Worm (Caenorhabditis elegans) whole organism, L2 larva: ENCODE results near the gene F52D2.12.

ENCODE experiments used
- C34F6.9 ChIP-seq: fragments of 150-350 bp; optimal IDR thresholded peaks from 2 replicates; lab custom pipeline; 2014; ENCODE audit warnings: missing biosample characterization, missing genetic modification characterization
- F13H6.1 ChIP-seq: sonication (generic microtip); optimal IDR thresholded peaks from 2 replicates; lab custom pipeline; 2016; ENCODE audit warnings: missing genetic modification characterization, missing compliant biosample characterization
- R02D3.7 ChIP-seq: fragments of 150-350 bp; optimal IDR thresholded peaks from 2 replicates; lab custom pipeline; 2014; ENCODE audit warnings: missing biosample characterization, missing genetic modification characterization
- Y55F3AM.14 ChIP-seq: fragments of 200-800 bp; sonication (Bioruptor generic); optimal IDR thresholded peaks from 2 replicates; lab custom pipeline; 2018; ENCODE audit warnings: mild to moderate bottlenecking, missing genetic modification characterization, missing compliant biosample characterization
- ZK546.5 ChIP-seq: sonication (generic microtip); optimal IDR thresholded peaks from 2 replicates; lab custom pipeline; 2017; ENCODE audit warnings: missing biosample characterization, missing genetic modification characterization
- alr-1 ChIP-seq: fragments of 150-350 bp; optimal IDR thresholded peaks from 2 replicates; lab custom pipeline; 2014; ENCODE audit warnings: missing biosample characterization, missing genetic modification characterization
- aly-2 ChIP-seq: fragments of 150-350 bp; optimal IDR thresholded peaks from 2 replicates; lab custom pipeline; 2014; ENCODE audit warnings: missing biosample characterization, missing genetic modification characterization
- ama-1 ChIP-seq: fragments of 150-350 bp; optimal IDR thresholded peaks from 2 replicates; lab custom pipeline; 2018; ENCODE audit warnings: inconsistent platforms
- blmp-1 ChIP-seq: sonication (generic microtip); optimal IDR thresholded peaks from 2 replicates; lab custom pipeline; 2017; ENCODE audit warnings: missing genetic modification characterization, mild to moderate bottlenecking, missing compliant biosample characterization, antibody characterized with exemption, moderate library complexity; ENCODE audit not compliant: insufficient read depth
- ceh-16 ChIP-seq: fragments of 150-350 bp; optimal IDR thresholded peaks from 2 replicates; lab custom pipeline; 2014; ENCODE audit warnings: missing biosample characterization, missing genetic modification characterization
- ceh-82 ChIP-seq: fragments of 150-350 bp; optimal IDR thresholded peaks from 2 replicates; lab custom pipeline; 2014; ENCODE audit warnings: missing biosample characterization, missing genetic modification characterization
- crh-2 ChIP-seq: sonication (generic microtip); optimal IDR thresholded peaks from 2 replicates; lab custom pipeline; 2017; ENCODE audit warnings: missing biosample characterization, missing genetic modification characterization
- dmd-4 ChIP-seq: sonication (generic microtip); optimal IDR thresholded peaks from 2 replicates; lab custom pipeline; 2017; ENCODE audit warnings: missing biosample characterization, missing genetic modification characterization
- egl-27 ChIP-seq: sonication (generic microtip); optimal IDR thresholded peaks from 3 replicates; lab custom pipeline; 2017; ENCODE audit warnings: missing biosample characterization, missing genetic modification reagents, missing genetic modification characterization
- elt-1 ChIP-seq: fragments of 150-350 bp; optimal IDR thresholded peaks from 2 replicates; lab custom pipeline; 2014; ENCODE audit warnings: missing biosample characterization, missing genetic modification characterization
- elt-3 ChIP-seq: sonication (generic microtip); optimal IDR thresholded peaks from 2 replicates; lab custom pipeline; 2017; ENCODE audit warnings: missing biosample characterization, missing genetic modification characterization
- fos-1 ChIP-seq: fragments of 150-350 bp; optimal IDR thresholded peaks from 2 replicates; lab custom pipeline; 2014; ENCODE audit warnings: missing biosample characterization, missing genetic modification characterization
- gmeb-1 ChIP-seq: fragments of 150-350 bp; optimal IDR thresholded peaks from 2 replicates; lab custom pipeline; 2014; ENCODE audit warnings: missing biosample characterization, missing genetic modification characterization
- lin-11 ChIP-seq: fragments of 150-350 bp; sonication (generic microtip); optimal IDR thresholded peaks from 2 replicates; lab custom pipeline; 2014; ENCODE audit warnings: missing biosample characterization, missing genetic modification characterization, inconsistent platforms, mixed read lengths
- lin-13 ChIP-seq: fragments of 150-350 bp; optimal IDR thresholded peaks from 2 replicates; lab custom pipeline; 2014; ENCODE audit warnings: missing biosample characterization, missing genetic modification reagents, missing genetic modification characterization
- lin-39 ChIP-seq: fragments of 150-350 bp; optimal IDR thresholded peaks from 2 replicates; lab custom pipeline; 2014; ENCODE audit warnings: missing biosample characterization, missing genetic modification reagents, missing genetic modification characterization
- lsy-2 ChIP-seq, 2 experiments: fragments of 150-350 bp in 1 of 2; sonication (generic microtip) in 1 of 2; optimal IDR thresholded peaks; 2 replicates each; lab custom pipeline; 2014 to 2017; ENCODE audit warnings: missing biosample characterization in 2 of 2, missing genetic modification characterization in 2 of 2
- mab-5 ChIP-seq: fragments of 150-350 bp; optimal IDR thresholded peaks from 2 replicates; lab custom pipeline; 2014; ENCODE audit warnings: missing biosample characterization, missing genetic modification characterization
- mbf-1 ChIP-seq: sonication (generic microtip); optimal IDR thresholded peaks from 2 replicates; lab custom pipeline; 2017; ENCODE audit warnings: missing biosample characterization, missing genetic modification characterization
- mdl-1 ChIP-seq, 2 experiments: fragments of 150-350 bp in 1 of 2; sonication (generic microtip) in 1 of 2; optimal IDR thresholded peaks; 2 replicates each; lab custom pipeline; 2017; ENCODE audit warnings: missing biosample characterization in 2 of 2, missing genetic modification characterization in 2 of 2
- nhr-10 ChIP-seq: sonication (generic microtip); optimal IDR thresholded peaks from 2 replicates; lab custom pipeline; 2017; ENCODE audit warnings: missing biosample characterization, missing genetic modification characterization
- nhr-11 ChIP-seq: fragments of 150-350 bp; optimal IDR thresholded peaks from 2 replicates; lab custom pipeline; 2014; ENCODE audit warnings: missing biosample characterization, missing genetic modification characterization
- nhr-12 ChIP-seq: fragments of 150-350 bp; optimal IDR thresholded peaks from 2 replicates; lab custom pipeline; 2014; ENCODE audit warnings: missing biosample characterization, missing genetic modification characterization
- nhr-129 ChIP-seq: fragments of 150-350 bp; optimal IDR thresholded peaks from 2 replicates; lab custom pipeline; 2014; ENCODE audit warnings: missing biosample characterization, missing genetic modification characterization
- nhr-21 ChIP-seq: fragments of 150-350 bp; optimal IDR thresholded peaks from 2 replicates; lab custom pipeline; 2014; ENCODE audit warnings: missing biosample characterization, missing genetic modification characterization
- nhr-23 ChIP-seq: fragments of 150-350 bp; optimal IDR thresholded peaks from 2 replicates; lab custom pipeline; 2014; ENCODE audit warnings: missing biosample characterization, missing genetic modification reagents, missing genetic modification characterization
- nhr-237 ChIP-seq: fragments of 150-350 bp; optimal IDR thresholded peaks from 2 replicates; lab custom pipeline; 2014; ENCODE audit warnings: missing biosample characterization, missing genetic modification characterization
- nhr-25 ChIP-seq: fragments of 150-350 bp; sonication (generic microtip); optimal IDR thresholded peaks from 3 replicates; lab custom pipeline; 2014; ENCODE audit warnings: missing biosample characterization, missing genetic modification characterization
- nhr-6 ChIP-seq: fragments of 150-350 bp; optimal IDR thresholded peaks from 2 replicates; lab custom pipeline; 2014; ENCODE audit warnings: missing biosample characterization, missing genetic modification characterization
- nhr-77 ChIP-seq: fragments of 150-350 bp; optimal IDR thresholded peaks from 2 replicates; lab custom pipeline; 2014; ENCODE audit warnings: missing biosample characterization, missing genetic modification characterization
- peb-1 ChIP-seq: fragments of 150-350 bp; optimal IDR thresholded peaks from 2 replicates; lab custom pipeline; 2014; ENCODE audit warnings: missing biosample characterization, missing genetic modification characterization
- sem-4 ChIP-seq: fragments of 150-350 bp; optimal IDR thresholded peaks from 2 replicates; lab custom pipeline; 2014; ENCODE audit warnings: missing biosample characterization, missing genetic modification reagents, missing genetic modification characterization
- skn-1 ChIP-seq: sonication (generic microtip); optimal IDR thresholded peaks from 2 replicates; lab custom pipeline; 2017; ENCODE audit warnings: missing biosample characterization, missing genetic modification characterization
- sma-3 ChIP-seq: sonication (generic microtip); optimal IDR thresholded peaks from 2 replicates; lab custom pipeline; 2016; ENCODE audit warnings: missing genetic modification reagents, missing genetic modification characterization, missing compliant biosample characterization
- sma-9 ChIP-seq, 2 experiments: fragments of 150-350 bp in 1 of 2; sonication (generic microtip) in 1 of 2; optimal IDR thresholded peaks; 2 replicates each; lab custom pipeline; 2014 to 2016; ENCODE audit warnings: missing genetic modification characterization in 2 of 2, mild to moderate bottlenecking in 1 of 2, missing biosample characterization in 1 of 2, missing compliant biosample characterization in 1 of 2, missing genetic modification reagents in 1 of 2, moderate library complexity in 1 of 2
- snpc-4 ChIP-seq: fragments of 150-350 bp; optimal IDR thresholded peaks from 2 replicates; lab custom pipeline; 2014; ENCODE audit warnings: missing biosample characterization, missing genetic modification characterization
- unc-39 ChIP-seq: fragments of 150-350 bp; optimal IDR thresholded peaks from 2 replicates; lab custom pipeline; 2014; ENCODE audit warnings: missing biosample characterization, missing genetic modification characterization
- unc-55 ChIP-seq: fragments of 150-350 bp; sonication (generic microtip); optimal IDR thresholded peaks from 3 replicates; lab custom pipeline; 2014; ENCODE audit warnings: missing biosample characterization, missing genetic modification reagents, missing genetic modification characterization
- unc-62 ChIP-seq: fragments of 150-350 bp; optimal IDR thresholded peaks from 2 replicates; lab custom pipeline; 2014; ENCODE audit warnings: missing biosample characterization, missing genetic modification reagents, missing genetic modification characterization
- zag-1 ChIP-seq: fragments of 150-350 bp; optimal IDR thresholded peaks from 2 replicates; lab custom pipeline; 2014; ENCODE audit warnings: missing biosample characterization, missing genetic modification characterization
- ztf-1 ChIP-seq: fragments of 200-800 bp; sonication (Bioruptor generic); conservative IDR thresholded peaks from 2 replicates; pipeline ENCODE4 v1.3.6; 2022; ENCODE audit warnings: missing genetic modification characterization, missing compliant biosample characterization
- ztf-11 ChIP-seq: sonication (generic microtip); optimal IDR thresholded peaks from 2 replicates; lab custom pipeline; 2017; ENCODE audit warnings: missing biosample characterization, missing genetic modification characterization
- ztf-4 ChIP-seq: fragments of 150-350 bp; optimal IDR thresholded peaks from 2 replicates; lab custom pipeline; 2014; ENCODE audit warnings: missing biosample characterization, missing genetic modification characterization

Gene F52D2.12

ce11 chrX:1964411-1964810 lies 13.4 kb upstream of the F52D2.12 start:
- TF ChIP-seq nhr-129 (tag; lab: Kevin White, UChicago) (no peak), mbf-1 (tag; lab: Kevin White, UChicago) (no peak), blmp-1 (tag; lab: Kevin White, UChicago) (no peak), nhr-6 (no peak), zag-1 (tag; lab: Kevin White, UChicago) (no peak), gmeb-1 (tag; lab: Kevin White, UChicago) (no peak), unc-55 (GFP tag; lab: Kevin White, UChicago) (no peak), aly-2 (tag; lab: Kevin White, UChicago) (no peak), C34F6.9 (no peak), skn-1 (tag; lab: Kevin White, UChicago) (no peak), unc-62 (no peak), sem-4 (tag; lab: Kevin White, UChicago) (no peak), nhr-77 (tag; lab: Kevin White, UChicago) (no peak), dmd-4 (no peak), egl-27 (tag; lab: Kevin White, UChicago) (no peak), ztf-1 (no peak), crh-2 (tag; lab: Kevin White, UChicago) (no peak), ceh-16 (tag; lab: Kevin White, UChicago) (no peak), alr-1 (no peak), R02D3.7 (tag; lab: Kevin White, UChicago) (no peak)

ce11 chrX:1964828-1965227 lies 13.0 kb upstream of the F52D2.12 start:
- TF ChIP-seq nhr-129 (tag; lab: Kevin White, UChicago) (peak; percentile 81), fos-1 (tag; lab: Kevin White, UChicago) (peak; percentile 42), aly-2 (tag; lab: Kevin White, UChicago) (no peak), gmeb-1 (tag; lab: Kevin White, UChicago) (peak; percentile 27), elt-1 (tag; lab: Kevin White, UChicago) (no peak), mab-5 (no peak), crh-2 (tag; lab: Kevin White, UChicago) (no peak), sma-3 (no peak), nhr-10 (no peak), egl-27 (tag; lab: Kevin White, UChicago) (no peak), dmd-4 (no peak), unc-39 (tag; lab: Kevin White, UChicago) (no peak), nhr-21 (no peak), nhr-23 (tag; lab: Kevin White, UChicago) (no peak), unc-55 (GFP tag; lab: Kevin White, UChicago) (peak; percentile 65), lsy-2 (tag; optimal IDR thresholded peaks at IDR 0.05; lab: Kevin White, UChicago) (peak; percentile 57 to 73), blmp-1 (tag; lab: Kevin White, UChicago) (no peak), lin-13 (GFP tag; lab: Kevin White, UChicago) (peak; percentile 52), peb-1 (tag; lab: Kevin White, UChicago) (no peak), mdl-1 (tag; optimal IDR thresholded peaks at IDR 0.05; lab: Kevin White, UChicago) (no peak), sem-4 (tag; lab: Kevin White, UChicago) (peak; percentile 24), F13H6.1 (peak; percentile 46), nhr-11 (tag; lab: Kevin White, UChicago) (no peak), R02D3.7 (tag; lab: Kevin White, UChicago) (no peak), nhr-77 (tag; lab: Kevin White, UChicago) (no peak), Y55F3AM.14 (no peak), skn-1 (tag; lab: Kevin White, UChicago) (no peak), nhr-12 (tag; lab: Kevin White, UChicago) (no peak), alr-1 (no peak), lin-11 (tag; lab: Kevin White, UChicago) (no peak), nhr-237 (tag; lab: Kevin White, UChicago) (no peak), nhr-25 (tag; lab: Kevin White, UChicago) (peak; percentile 51), zag-1 (tag; lab: Kevin White, UChicago) (no peak), mbf-1 (tag; lab: Kevin White, UChicago) (no peak), nhr-6 (peak; percentile 65), elt-3 (tag; lab: Kevin White, UChicago) (no peak), C34F6.9 (peak; percentile 70), ceh-16 (tag; lab: Kevin White, UChicago) (no peak), ztf-11 (tag; lab: Kevin White, UChicago) (no peak), lin-39 (tag; lab: Kevin White, UChicago) (no peak), ceh-82 (tag; lab: Kevin White, UChicago) (no peak), ztf-1 (no peak), snpc-4 (tag; lab: Kevin White, UChicago) (no peak), unc-62 (no peak), ztf-4 (tag; lab: Kevin White, UChicago) (no peak), ZK546.5 (no peak), ama-1 (lab: Kevin White, UChicago) (no peak), sma-9 (GFP tag; optimal IDR thresholded peaks at IDR 0.05; lab: Kevin White, UChicago) (no peak), sma-9 (tag; optimal IDR thresholded peaks at IDR 0.05; lab: Kevin White, UChicago) (no peak)
